Worm (Caenorhabditis elegans): Measurements from ENCODE around the gene lsm-3.
A peak's percentile ranks its signal among the peaks of the same experiment; 100 is the strongest.

lsm-3 gene

DNA sequence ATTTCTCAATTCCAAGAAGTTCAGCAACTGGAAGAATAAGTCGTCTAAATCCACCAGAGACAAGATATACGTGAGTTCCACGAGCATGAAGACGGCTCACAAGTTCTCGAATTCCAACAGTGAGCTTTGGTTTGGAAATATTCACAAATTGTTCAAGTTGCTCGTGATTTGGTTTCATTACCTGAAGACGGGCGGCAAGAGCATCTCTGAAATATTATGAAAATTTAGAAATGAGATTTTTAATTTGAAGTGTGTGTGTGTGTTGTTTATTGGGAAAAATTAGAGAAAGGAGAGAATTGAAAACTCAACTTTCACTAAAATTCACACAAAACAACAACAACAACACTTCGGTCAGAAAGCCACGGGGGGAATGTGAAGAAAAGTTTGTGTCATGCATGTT, 3.8 kb downstream of the lsm-3 start:
- TF ChIP-seq B0310.2 (tag; optimal IDR thresholded peaks at IDR 0.05) (no peak), flt-1 (GFP tag; IDR thresholded peaks at IDR 0.05) (no peak), hmbx-1 (tag; optimal IDR thresholded peaks at IDR 0.05) (no peak), ama-1 (optimal IDR thresholded peaks at IDR 0.05) (no peak), tra-4 (tag; optimal IDR thresholded peaks at IDR 0.05) (no peak), hmg-4 (GFP tag; optimal IDR thresholded peaks at IDR 0.05) (no peak), tbx-37 (GFP tag; conservative IDR thresholded peaks at IDR 0.05) (no peak), ceh-13 (GFP tag; optimal IDR thresholded peaks at IDR 0.05) (no peak), ets-7 (tag; optimal IDR thresholded peaks at IDR 0.05) (no peak), scrt-1 (GFP tag; IDR thresholded peaks at IDR 0.05) (no peak), sea-1 (GFP tag; conservative IDR thresholded peaks at IDR 0.05) (no peak), ceh-36 (tag; optimal IDR thresholded peaks at IDR 0.05) (no peak), F13C5.2 (tag; optimal IDR thresholded peaks at IDR 0.05) (no peak)

- no peak for TF ChIP-seq hmg-4 (GFP tag; optimal IDR thresholded peaks at IDR 0.05)
- TF ChIP-seq flt-1 (GFP tag; IDR thresholded peaks at IDR 0.05) = no peak
- TF ChIP-seq aly-1 (tag; optimal IDR thresholded peaks at IDR 0.05) = no peak
- TF ChIP-seq hmbx-1 (tag; optimal IDR thresholded peaks at IDR 0.05) = no peak
- no peak for TF ChIP-seq ceh-13 (GFP tag; optimal IDR thresholded peaks at IDR 0.05)
- TF ChIP-seq ets-7 (tag; optimal IDR thresholded peaks at IDR 0.05) = no peak
- no peak for TF ChIP-seq hnd-1 (tag; optimal IDR thresholded peaks at IDR 0.05)
- no peak for TF ChIP-seq ceh-36 (tag; optimal IDR thresholded peaks at IDR 0.05)
- TF ChIP-seq tbx-37 (GFP tag; conservative IDR thresholded peaks at IDR 0.05) = no peak
- no peak for TF ChIP-seq B0310.2 (tag; optimal IDR thresholded peaks at IDR 0.05)
- no peak for TF ChIP-seq ama-1 (optimal IDR thresholded peaks at IDR 0.05)
- TF ChIP-seq tbx-11 (GFP tag; IDR thresholded peaks at IDR 0.05) = no peak
- no peak for TF ChIP-seq pes-1 (GFP tag; IDR thresholded peaks at IDR 0.05)
These were observed 5.2 kb downstream of the lsm-3 start for ce11 chrIV:13392230-13392629.

ce11 chrIV:13393246-13393716, 6.3 kb downstream of the lsm-3 start:
- TF ChIP-seq ceh-36 (tag; optimal IDR thresholded peaks at IDR 0.05) (no peak), sea-1 (GFP tag; conservative IDR thresholded peaks at IDR 0.05) (no peak), pes-1 (GFP tag; IDR thresholded peaks at IDR 0.05) (no peak), ceh-13 (GFP tag; optimal IDR thresholded peaks at IDR 0.05) (no peak), hnd-1 (tag; optimal IDR thresholded peaks at IDR 0.05) (no peak), hmbx-1 (tag; optimal IDR thresholded peaks at IDR 0.05) (no peak), hmg-4 (GFP tag; optimal IDR thresholded peaks at IDR 0.05) (no peak)

ce11 chrIV:13394686-13395085, 7.7 kb downstream of the lsm-3 start:
- no peak for TF ChIP-seq ceh-36 (tag; optimal IDR thresholded peaks at IDR 0.05)

ce11 chrIV:13395255-13395654, 8.3 kb downstream of the lsm-3 start:
- TF ChIP-seq tbx-37 (GFP tag; conservative IDR thresholded peaks at IDR 0.05) = no peak
- TF ChIP-seq F13C5.2 (tag; optimal IDR thresholded peaks at IDR 0.05) = peak; percentile 10
- TF ChIP-seq hmg-4 (GFP tag; optimal IDR thresholded peaks at IDR 0.05) = peak; percentile 53

DNA sequence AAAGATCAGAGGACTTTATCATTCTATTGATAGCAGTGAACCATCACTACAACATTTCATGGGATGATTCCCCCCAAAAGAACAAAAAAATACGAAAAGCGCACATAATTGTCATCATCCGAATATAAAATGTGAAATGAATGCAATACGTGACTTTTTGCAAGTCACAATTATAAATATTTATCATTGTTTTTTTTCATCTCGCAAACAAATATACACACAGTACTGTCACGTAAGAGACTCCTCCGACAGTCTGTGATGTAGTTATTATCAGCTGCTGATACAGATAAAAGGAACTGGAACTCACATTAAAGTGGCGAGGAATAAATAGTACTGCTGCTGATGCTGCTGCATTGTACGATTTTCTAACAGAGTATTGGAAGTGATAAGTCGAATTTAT, 9.4 kb downstream of the lsm-3 start:
- TF ChIP-seq F13C5.2 (tag; optimal IDR thresholded peaks at IDR 0.05) (no peak), scrt-1 (GFP tag; IDR thresholded peaks at IDR 0.05) (no peak), tbx-37 (GFP tag; conservative IDR thresholded peaks at IDR 0.05) (no peak), ceh-13 (GFP tag; optimal IDR thresholded peaks at IDR 0.05) (no peak), ama-1 (optimal IDR thresholded peaks at IDR 0.05) (no peak), tra-4 (tag; optimal IDR thresholded peaks at IDR 0.05) (no peak), pes-1 (GFP tag; IDR thresholded peaks at IDR 0.05) (no peak), hmg-4 (GFP tag; optimal IDR thresholded peaks at IDR 0.05) (no peak), hmbx-1 (tag; optimal IDR thresholded peaks at IDR 0.05) (no peak), flt-1 (GFP tag; IDR thresholded peaks at IDR 0.05) (no peak), sea-1 (GFP tag; conservative IDR thresholded peaks at IDR 0.05) (no peak), ets-7 (tag; optimal IDR thresholded peaks at IDR 0.05) (no peak), B0310.2 (tag; optimal IDR thresholded peaks at IDR 0.05) (no peak), hnd-1 (tag; optimal IDR thresholded peaks at IDR 0.05) (no peak), tbx-11 (GFP tag; IDR thresholded peaks at IDR 0.05) (no peak), ceh-36 (tag; optimal IDR thresholded peaks at IDR 0.05) (no peak), aly-1 (tag; optimal IDR thresholded peaks at IDR 0.05) (no peak)

ce11 chrIV:13398728-13399127, 11.7 kb downstream of the lsm-3 start, which contains the start of gene Y62E10A.13:
Gene Y62E10A.13 (minus strand): TSS chrIV:13399053.
- TF ChIP-seq scrt-1 (GFP tag; IDR thresholded peaks at IDR 0.05) (no peak), hnd-1 (tag; optimal IDR thresholded peaks at IDR 0.05) (no peak), hmg-4 (GFP tag; optimal IDR thresholded peaks at IDR 0.05) (no peak), aly-1 (tag; optimal IDR thresholded peaks at IDR 0.05) (no peak), flt-1 (GFP tag; IDR thresholded peaks at IDR 0.05) (no peak), sea-1 (GFP tag; conservative IDR thresholded peaks at IDR 0.05) (no peak), tra-4 (tag; optimal IDR thresholded peaks at IDR 0.05) (no peak), ets-7 (tag; optimal IDR thresholded peaks at IDR 0.05) (no peak), pes-1 (GFP tag; IDR thresholded peaks at IDR 0.05) (no peak), hmbx-1 (tag; optimal IDR thresholded peaks at IDR 0.05) (no peak), ceh-36 (tag; optimal IDR thresholded peaks at IDR 0.05) (no peak), ceh-13 (GFP tag; optimal IDR thresholded peaks at IDR 0.05) (no peak), tbx-37 (GFP tag; conservative IDR thresholded peaks at IDR 0.05) (no peak), B0310.2 (tag; optimal IDR thresholded peaks at IDR 0.05) (no peak), tbx-11 (GFP tag; IDR thresholded peaks at IDR 0.05) (no peak), ama-1 (optimal IDR thresholded peaks at IDR 0.05) (no peak), F13C5.2 (tag; optimal IDR thresholded peaks at IDR 0.05) (no peak)

Data from whole organism, early embryonic.